Fruit fly (Drosophila melanogaster): ENCODE measurements around the gene amd.
A peak's percentile ranks its signal among the peaks of the same experiment; 100 is the strongest.

The amd gene

DNA sequence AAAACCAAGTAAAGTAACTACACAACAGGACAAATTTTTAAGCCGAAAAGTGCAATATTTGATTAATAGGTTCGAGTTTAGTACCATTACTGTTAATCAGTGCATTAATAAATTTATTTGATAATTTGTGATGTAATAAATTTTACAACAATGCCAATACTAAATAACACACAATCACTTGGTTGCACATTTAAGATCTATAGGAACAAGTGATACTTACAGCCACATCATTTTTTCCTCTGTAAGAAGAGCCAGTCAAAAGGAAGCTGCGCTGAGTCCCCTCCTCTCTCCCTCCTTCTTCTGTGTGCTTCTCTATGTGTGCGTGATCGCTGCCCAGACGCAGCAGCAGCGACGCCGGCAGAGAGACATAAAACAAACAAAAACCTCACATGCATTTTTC lies 26.8 kb downstream of the amd start (continued):
- TF ChIP-seq Xrp1 (GFP tag; IDR thresholded peaks at IDR 0.05) = peak; percentile 49; the same call in 1 of the 2 replicates
- TF ChIP-seq rib (GFP tag; IDR thresholded peaks at IDR 0.05) = no peak
- no peak for TF ChIP-seq fru (optimal IDR thresholded peaks at IDR 0.05)
- no peak for TF ChIP-seq h (optimal IDR thresholded peaks at IDR 0.05)
- TF ChIP-seq vnd (GFP tag; IDR thresholded peaks at IDR 0.05; ENCODE audit: partially characterized antibody) = no peak
- no peak for TF ChIP-seq vfl (GFP tag; optimal IDR thresholded peaks at IDR 0.05)
- TF ChIP-seq Dad (GFP tag; optimal IDR thresholded peaks at IDR 0.05) = no peak
- peak; percentile 42 for TF ChIP-seq gsb-n (tag; optimal IDR thresholded peaks at IDR 0.05)
- TF ChIP-seq CG17328 (GFP tag; IDR thresholded peaks at IDR 0.05) = 0 out of 2 replicates have a peak, but pooled peaks have one; percentile 37
- TF ChIP-seq unc-4 (GFP tag; IDR thresholded peaks at IDR 0.05; ENCODE audit: partially characterized antibody) = no peak
- TF ChIP-seq Sin3A (optimal IDR thresholded peaks at IDR 0.05) = no peak
- no peak for TF ChIP-seq Hr39 (optimal IDR thresholded peaks at IDR 0.05)
- TF ChIP-seq gt (GFP tag; IDR thresholded peaks at IDR 0.05) = no peak
- no peak for TF ChIP-seq dpn (GFP tag; optimal IDR thresholded peaks at IDR 0.05)
- peak; percentile 49 for TF ChIP-seq CG17568 (GFP tag; optimal IDR thresholded peaks at IDR 0.05)
- no peak for TF ChIP-seq tgo (GFP tag; IDR thresholded peaks at IDR 0.05)
- TF ChIP-seq stwl (tag; optimal IDR thresholded peaks at IDR 0.05) = no peak
- TF ChIP-seq ranshi (GFP tag; IDR thresholded peaks at IDR 0.05) = 0 out of 2 replicates have a peak, but pooled peaks have one; percentile 6
- TF ChIP-seq Optix (GFP tag; IDR thresholded peaks at IDR 0.05) = no peak
- peak; percentile 37 for TF ChIP-seq unpg (GFP tag; optimal IDR thresholded peaks at IDR 0.05)
- peak; percentile 22; the same call in 1 of the 3 replicates for TF ChIP-seq croc (GFP tag; conservative IDR thresholded peaks at IDR 0.05)
- no peak for TF ChIP-seq ssp (GFP tag; IDR thresholded peaks at IDR 0.05)
- TF ChIP-seq sug (tag; optimal IDR thresholded peaks at IDR 0.05) = no peak
- no peak for TF ChIP-seq stc (GFP tag; IDR thresholded peaks at IDR 0.05)
- no peak for TF ChIP-seq CG12219 (GFP tag; optimal IDR thresholded peaks at IDR 0.05)
- no peak for TF ChIP-seq Bteb2 (GFP tag; optimal IDR thresholded peaks at IDR 0.05)
- no peak for TF ChIP-seq ind (GFP tag; optimal IDR thresholded peaks at IDR 0.05)
- TF ChIP-seq CG10543 (GFP tag; optimal IDR thresholded peaks at IDR 0.05) = no peak
- TF ChIP-seq CG11398 (GFP tag; optimal IDR thresholded peaks at IDR 0.05) = no peak
- TF ChIP-seq nmo (GFP tag; optimal IDR thresholded peaks at IDR 0.05) = peak; percentile 51
- TF ChIP-seq Myb (GFP tag; optimal IDR thresholded peaks at IDR 0.05) = no peak
- no peak for TF ChIP-seq sim (GFP tag; IDR thresholded peaks at IDR 0.05)
- no peak for TF ChIP-seq sc (optimal IDR thresholded peaks at IDR 0.05)
- no peak for TF ChIP-seq sc (GFP tag; optimal IDR thresholded peaks at IDR 0.05)
- no peak for TF ChIP-seq kay (GFP tag; optimal IDR thresholded peaks at IDR 0.05)
- TF ChIP-seq CG14441 (GFP tag; IDR thresholded peaks at IDR 0.05) = no peak
- TF ChIP-seq pum (GFP tag; optimal IDR thresholded peaks at IDR 0.05) = no peak
- no peak for TF ChIP-seq Ravus (GFP tag; IDR thresholded peaks at IDR 0.05)
- TF ChIP-seq CG3995 (GFP tag; optimal IDR thresholded peaks at IDR 0.05) = no peak
- no peak for TF ChIP-seq Nf-YB (GFP tag; optimal IDR thresholded peaks at IDR 0.05)
- TF ChIP-seq CG6254 (GFP tag; optimal IDR thresholded peaks at IDR 0.05) = peak; percentile 21
- no peak for TF ChIP-seq her (GFP tag; optimal IDR thresholded peaks at IDR 0.05)
- 0 out of 2 replicates have a peak, but pooled peaks have one; percentile 31 for TF ChIP-seq CG10959 (GFP tag; IDR thresholded peaks at IDR 0.05)
- no peak for TF ChIP-seq CG11247 (GFP tag; IDR thresholded peaks at IDR 0.05)
- no peak for TF ChIP-seq MTF-1 (GFP tag; optimal IDR thresholded peaks at IDR 0.05; ENCODE audit: borderline replicate concordance)
- peak; percentile 56 for TF ChIP-seq CG2202 (tag; optimal IDR thresholded peaks at IDR 0.05)
- no peak for TF ChIP-seq NK7.1 (GFP tag; optimal IDR thresholded peaks at IDR 0.05)
- TF ChIP-seq CG3281 (GFP tag; optimal IDR thresholded peaks at IDR 0.05) = no peak
- no peak for TF ChIP-seq crp (GFP tag; optimal IDR thresholded peaks at IDR 0.05)
- TF ChIP-seq pho (GFP tag; optimal IDR thresholded peaks at IDR 0.05) = no peak
- no peak for TF ChIP-seq tup (GFP tag; optimal IDR thresholded peaks at IDR 0.05)
- no peak for TF ChIP-seq CG12155 (GFP tag; optimal IDR thresholded peaks at IDR 0.05)
- TF ChIP-seq CG30431 (GFP tag; optimal IDR thresholded peaks at IDR 0.05) = peak; percentile 30
- no peak for TF ChIP-seq chn (GFP tag; optimal IDR thresholded peaks at IDR 0.05)
